Worm (Caenorhabditis elegans): ENCODE data around the gene Y47D7A.3.
"Not testable (repeated sequence)": the region's sequence is repeated elsewhere in the genome, so short reads cannot be mapped to it uniquely, and the experiment has no call there.

The Y47D7A.3 gene

ce11 chrV:4429576-4429975 lies 18.8 kb downstream of the Y47D7A.3 start, which contains the start of gene Y47D7A.12:
Gene Y47D7A.12 (minus strand): TSS chrV:4429676.
- TF ChIP-seq mep-1 (tag; optimal IDR thresholded peaks at IDR 0.05) (no peak), lin-13 (GFP tag; optimal IDR thresholded peaks at IDR 0.05) (no peak), zag-1 (tag; optimal IDR thresholded peaks at IDR 0.05) (no peak), nhr-25 (tag; optimal IDR thresholded peaks at IDR 0.05; ENCODE audit: borderline replicate concordance, insufficient read depth) (no peak), dmd-6 (GFP tag; IDR thresholded peaks at IDR 0.05) (no peak), ceh-62 (tag; optimal IDR thresholded peaks at IDR 0.05) (no peak), F49E8.2 (tag; optimal IDR thresholded peaks at IDR 0.05; ENCODE audit: borderline replicate concordance) (no peak), daf-8 (GFP tag; IDR thresholded peaks at IDR 0.05) (no peak), tra-1 (GFP tag; IDR thresholded peaks at IDR 0.05) (no peak), R02D3.7 (tag; optimal IDR thresholded peaks at IDR 0.05) (no peak), zfp-3 (GFP tag; conservative IDR thresholded peaks at IDR 0.05) (no peak), ces-1 (GFP tag; optimal IDR thresholded peaks at IDR 0.05) (no peak)

- TF ChIP-seq unc-62 (GFP tag; optimal IDR thresholded peaks at IDR 0.05 in 1 of 2) (peak in 1 of 2 experiments; percentile 22), set-16 (GFP tag; IDR thresholded peaks at IDR 0.05) (peak; percentile 46; the same call in 1 of the 2 replicates)
- not testable (repeated sequence) for TF ChIP-seq unc-62 (tag; optimal IDR thresholded peaks at IDR 0.05)
Observed at ce11 chrV:4432196-4432595, 21.5 kb downstream of the Y47D7A.3 start.

- no peak for TF ChIP-seq Y48G9A.11 (GFP tag; IDR thresholded peaks at IDR 0.05)
- TF ChIP-seq set-16 (GFP tag; IDR thresholded peaks at IDR 0.05): peak; percentile 96
- peak; percentile 82 for TF ChIP-seq aha-1 (tag)
- TF ChIP-seq madf-9 (GFP tag; conservative IDR thresholded peaks at IDR 0.05): no peak
- 0 out of 2 replicates have a peak, but pooled peaks have one; percentile 45 for TF ChIP-seq dmd-8 (GFP tag; IDR thresholded peaks at IDR 0.05)
Observed at ce11 chrV:4432783-4433237, 22.1 kb downstream of the Y47D7A.3 start, which contains the start of gene Y47D7A.15. Gene Y47D7A.15 (minus strand): TSS chrV:4433187.

ce11 chrV:4435411-4435981 lies 24.8 kb downstream of the Y47D7A.3 start, which contains the start of gene Y47D7A.13:
Gene Y47D7A.13 (minus strand): TSS chrV:4435927.
- peak; percentile 96 for TF ChIP-seq set-16 (GFP tag; IDR thresholded peaks at IDR 0.05)
- 0 out of 2 replicates have a peak, but pooled peaks have one; percentile 17 for TF ChIP-seq lin-38 (GFP tag; IDR thresholded peaks at IDR 0.05)
- no peak for TF ChIP-seq lin-13 (GFP tag; optimal IDR thresholded peaks at IDR 0.05)

- peak in 1 of 2 experiments; percentile 84 for TF ChIP-seq unc-62 (GFP tag; optimal IDR thresholded peaks at IDR 0.05 in 1 of 2)
- no peak for TF ChIP-seq unc-62 (tag; optimal IDR thresholded peaks at IDR 0.05)
- TF ChIP-seq sdz-12 (GFP tag; optimal IDR thresholded peaks at IDR 0.05): no peak
Observed at ce11 chrV:4437215-4437614, 26.5 kb downstream of the Y47D7A.3 start.

ce11 chrV:4442749-4443381 lies 32.1 kb downstream of the Y47D7A.3 start, which contains the start of gene rft-1:
Gene rft-1 (minus strand): TSS chrV:4443223.
- TF ChIP-seq dmd-6 (GFP tag; IDR thresholded peaks at IDR 0.05) (peak; percentile 20; the same call in 1 of the 2 replicates), unc-62 (GFP tag; optimal IDR thresholded peaks at IDR 0.05 in 1 of 2) (peak in 1 of 2 experiments; percentile 92), unc-62 (tag; optimal IDR thresholded peaks at IDR 0.05) (no peak), aha-1 (tag) (peak; percentile 25), snpc-1.2 (GFP tag; IDR thresholded peaks at IDR 0.05) (no peak), duxl-1 (tag; optimal IDR thresholded peaks at IDR 0.05; ENCODE audit: poor library complexity) (no peak), nhr-77 (tag; optimal IDR thresholded peaks at IDR 0.05) (peak; percentile 20), php-3 (GFP tag; IDR thresholded peaks at IDR 0.05) (no peak), nhr-48 (tag; optimal IDR thresholded peaks at IDR 0.05) (no peak), nhr-28 (tag; optimal IDR thresholded peaks at IDR 0.05) (peak; percentile 58), tra-1 (GFP tag; IDR thresholded peaks at IDR 0.05) (no peak), pqm-1 (tag; optimal IDR thresholded peaks at IDR 0.05) (peak; percentile 68)

Measured in whole organism, L4 larva.